Fruit fly (Drosophila melanogaster): ENCODE data around the gene CG33263.

Gene CG33263

dm6 chr3L:13442400-13442799 lies 18.4 kb upstream of the CG33263 start, which contains the start of gene cmb (continued):
- peak; percentile 71 for TF ChIP-seq OdsH (GFP tag; optimal IDR thresholded peaks at IDR 0.05)
- peak; percentile 62 for TF ChIP-seq Sox14 (GFP tag; optimal IDR thresholded peaks at IDR 0.05)
- peak; percentile 80 for TF ChIP-seq CG6854 (GFP tag; optimal IDR thresholded peaks at IDR 0.05)
- TF ChIP-seq achi (GFP tag; optimal IDR thresholded peaks at IDR 0.05), result peak; percentile 88
- peak; percentile 92 for TF ChIP-seq CG16779 (tag; optimal IDR thresholded peaks at IDR 0.05)
- TF ChIP-seq CG11294 (GFP tag; IDR thresholded peaks at IDR 0.05), result peak; percentile 23; the same call in 1 of the 2 replicates
- peak; percentile 56 for TF ChIP-seq Eip75B (GFP tag; optimal IDR thresholded peaks at IDR 0.05)
- peak; percentile 92 to 93 for TF ChIP-seq ss (GFP tag; optimal IDR thresholded peaks at IDR 0.05)
- peak; percentile 91 for TF ChIP-seq CG9139 (GFP tag; optimal IDR thresholded peaks at IDR 0.05)
- TF ChIP-seq eg (GFP tag; IDR thresholded peaks at IDR 0.05), result peak; percentile 97
- no peak for TF ChIP-seq Met (GFP tag; optimal IDR thresholded peaks at IDR 0.05)
- peak; percentile 90 for TF ChIP-seq CG1621 (tag; optimal IDR thresholded peaks at IDR 0.05)
- TF ChIP-seq CG10669 (GFP tag; optimal IDR thresholded peaks at IDR 0.05), result peak; percentile 81
- TF ChIP-seq svp (GFP tag), result no peak
- TF ChIP-seq fd85E (GFP tag; optimal IDR thresholded peaks at IDR 0.05), result no peak
- peak; percentile 12 for TF ChIP-seq Smox (GFP tag; optimal IDR thresholded peaks at IDR 0.05)
- peak; percentile 17 for TF ChIP-seq vri (GFP tag; optimal IDR thresholded peaks at IDR 0.05)
- TF ChIP-seq dac (GFP tag; optimal IDR thresholded peaks at IDR 0.05), result peak; percentile 94
- peak; percentile 68 for TF ChIP-seq pdm3 (GFP tag; optimal IDR thresholded peaks at IDR 0.05)

DNA sequence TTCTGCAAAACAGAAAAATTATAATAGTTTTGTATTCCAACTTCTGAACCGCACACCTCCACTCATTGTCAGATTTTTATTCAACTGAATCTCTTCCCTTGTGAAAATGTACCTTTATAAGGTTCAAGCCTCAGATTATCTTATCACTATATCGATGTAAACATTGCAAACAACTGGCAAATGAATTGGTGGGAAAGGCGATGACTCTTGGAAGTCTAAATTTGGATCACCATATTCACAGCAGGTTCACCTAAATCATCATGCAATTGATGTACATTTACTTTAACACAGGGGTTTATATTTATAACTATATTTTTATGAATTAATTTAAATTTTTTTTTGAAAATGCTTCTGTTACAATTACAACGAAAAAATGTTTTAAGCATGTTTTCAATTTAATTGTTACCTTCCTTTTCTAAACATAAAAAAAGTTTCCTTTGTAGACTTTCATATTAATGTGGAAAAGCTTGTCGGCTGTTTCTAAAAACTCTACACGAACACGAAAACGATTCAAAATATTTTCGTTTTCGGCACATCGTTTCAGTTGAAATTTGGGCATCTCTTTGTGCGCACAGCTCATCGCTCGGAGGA lies 16.5 kb upstream of the CG33263 start, which contains the start of the genes CG10140 and CG14109:
TSS of gene CG10140 (minus strand) at position 101 of the 591 bp plus-strand sequence.
TSS of gene CG14109 (plus strand) at position 541 of the 591 bp plus-strand sequence.
- TF ChIP-seq Sox14 (GFP tag; optimal IDR thresholded peaks at IDR 0.05), result no peak
- TF ChIP-seq Eip78C (GFP tag), result no peak
- no peak for TF ChIP-seq Hr4 (GFP tag; optimal IDR thresholded peaks at IDR 0.05)
- TF ChIP-seq CG1621 (tag; optimal IDR thresholded peaks at IDR 0.05), result no peak

DNA sequence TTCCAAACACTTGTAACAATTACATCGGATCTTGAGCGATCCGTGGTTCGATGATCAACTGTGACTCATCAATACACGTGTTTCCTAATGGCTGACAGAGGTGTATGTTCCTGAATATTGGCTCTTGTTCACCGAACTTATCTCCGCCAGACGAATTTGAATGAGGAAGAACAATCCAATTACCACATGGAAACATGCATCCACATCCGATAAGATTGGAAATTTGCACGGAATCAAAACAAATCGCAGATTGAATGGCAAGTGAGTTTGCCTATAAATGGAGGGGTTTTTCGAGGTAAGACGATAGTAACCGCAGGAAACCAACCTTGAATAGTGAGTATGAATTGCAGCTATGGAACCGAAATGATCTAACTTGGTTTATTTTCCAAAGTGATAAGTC lies 13.7 kb upstream of the CG33263 start, which contains the start of gene CG10725:
TSS of gene CG10725 (plus strand) at position 301 of the 400 bp plus-strand sequence.
- TF ChIP-seq Hr38 (GFP tag; optimal IDR thresholded peaks at IDR 0.05) (no peak), achi (GFP tag; optimal IDR thresholded peaks at IDR 0.05) (no peak), CG32006 (GFP tag; optimal IDR thresholded peaks at IDR 0.05) (no peak), net (GFP tag; optimal IDR thresholded peaks at IDR 0.05) (no peak), topi (GFP tag; optimal IDR thresholded peaks at IDR 0.05) (no peak), CG1621 (tag; optimal IDR thresholded peaks at IDR 0.05) (no peak), Lpt (GFP tag; optimal IDR thresholded peaks at IDR 0.05) (no peak), ss (GFP tag; optimal IDR thresholded peaks at IDR 0.05) (no peak), CG11902 (GFP tag; optimal IDR thresholded peaks at IDR 0.05) (no peak), Ets96B (tag; optimal IDR thresholded peaks at IDR 0.05) (no peak)

DNA sequence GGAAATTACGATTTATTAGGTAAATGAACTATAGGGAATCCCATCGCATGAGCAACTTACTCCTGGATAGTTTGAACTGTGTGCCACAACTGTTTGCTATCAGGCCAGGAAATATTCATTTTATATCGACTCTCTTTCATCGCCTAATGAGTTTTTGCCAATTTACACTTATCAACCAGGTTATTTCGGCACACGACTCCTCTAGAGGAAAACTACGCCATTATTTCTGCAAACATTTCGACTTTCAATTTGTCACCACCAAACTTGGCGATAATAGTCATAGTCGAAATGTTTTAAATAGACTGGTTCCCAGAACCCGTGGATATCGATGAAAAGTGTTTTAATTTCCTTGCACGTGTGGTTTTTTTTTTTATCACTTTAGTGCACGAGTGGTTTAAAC lies 13.1 kb upstream of the CG33263 start, which contains the start of gene CG10154:
TSS of gene CG10154 (minus strand) at position 101 of the 400 bp plus-strand sequence.
- no peak for TF ChIP-seq cyc (GFP tag; optimal IDR thresholded peaks at IDR 0.05)
- no peak for TF ChIP-seq eg (GFP tag; IDR thresholded peaks at IDR 0.05)
- no peak for TF ChIP-seq Gug (GFP tag; IDR thresholded peaks at IDR 0.05)
- no peak for TF ChIP-seq Eip75B (GFP tag; optimal IDR thresholded peaks at IDR 0.05)
- TF ChIP-seq CG8632 (GFP tag; optimal IDR thresholded peaks at IDR 0.05), result no peak
- TF ChIP-seq acj6 (GFP tag; optimal IDR thresholded peaks at IDR 0.05), result no peak
- TF ChIP-seq Eip78C (GFP tag), result no peak
- TF ChIP-seq CG16779 (tag; optimal IDR thresholded peaks at IDR 0.05), result no peak
- no peak for TF ChIP-seq CG9139 (GFP tag; optimal IDR thresholded peaks at IDR 0.05)
- no peak for TF ChIP-seq Sox14 (GFP tag; optimal IDR thresholded peaks at IDR 0.05)
- no peak for TF ChIP-seq dac (GFP tag; optimal IDR thresholded peaks at IDR 0.05)
- TF ChIP-seq fkh (GFP tag; optimal IDR thresholded peaks at IDR 0.05), result no peak
- TF ChIP-seq Met (GFP tag; optimal IDR thresholded peaks at IDR 0.05), result no peak
- TF ChIP-seq CG3919 (GFP tag; optimal IDR thresholded peaks at IDR 0.05), result no peak
- TF ChIP-seq Hr4 (GFP tag; optimal IDR thresholded peaks at IDR 0.05), result no peak
- no peak for TF ChIP-seq fd85E (GFP tag; optimal IDR thresholded peaks at IDR 0.05)
- TF ChIP-seq CG32006 (GFP tag; optimal IDR thresholded peaks at IDR 0.05), result no peak

Data from whole organism, prepupa.